Comparison of ENCODE assay signal across 3 fruit fly cellular contexts in the genomic region with DNA sequence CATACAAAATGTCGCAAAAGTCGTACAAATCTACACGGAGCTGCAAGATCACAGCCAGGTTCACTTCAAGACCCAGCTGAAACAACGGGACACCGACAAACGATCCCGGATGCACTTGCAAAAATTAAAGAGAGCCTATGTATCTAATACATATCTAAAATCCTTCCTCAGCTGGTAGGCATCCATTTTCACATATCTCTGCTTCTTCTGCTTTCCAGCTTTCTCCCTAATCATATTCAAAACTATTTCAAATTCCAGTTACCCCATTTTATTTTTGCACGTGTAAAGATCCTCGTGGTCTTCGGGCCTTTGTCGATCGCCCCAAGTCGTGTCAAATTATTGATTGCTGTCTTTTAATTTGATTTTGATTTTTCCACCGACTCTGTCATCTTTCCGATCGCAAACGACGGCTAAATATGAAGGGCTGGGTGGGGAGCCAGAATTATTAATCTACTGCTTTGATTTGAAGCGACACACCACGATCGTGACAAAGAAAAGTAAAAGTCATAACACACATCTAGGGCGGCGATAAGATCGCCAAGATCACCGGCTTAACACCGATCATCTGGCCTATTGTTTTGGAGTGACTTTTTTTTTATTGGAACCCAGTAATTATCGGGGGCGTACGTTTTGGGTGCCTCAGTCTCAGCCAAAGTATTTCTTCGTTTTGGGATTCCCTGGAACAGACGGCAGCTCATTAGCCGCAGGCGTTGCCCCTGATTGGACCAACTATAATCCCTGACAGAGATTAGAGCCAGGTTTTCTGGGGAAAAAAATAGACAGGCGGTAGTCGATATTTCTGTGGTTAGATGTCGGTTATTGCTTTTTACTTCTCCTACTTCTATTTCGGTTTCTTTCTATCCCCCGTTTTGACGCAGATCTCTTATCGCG.
TF ChIP-seq lines count a peak whose summit lies in the region.

No protein-coding gene starts in this region.

TF ChIP-seq in whole organism, embryonic, 481 proteins besides CTCF, POLR2A, EP300 and RAD21 (continued from another document):
- no peak for TF ChIP-seq CG7372 (GFP tag; IDR thresholded peaks at IDR 0.05; lab: Robert Waterston, UW)
- no peak for TF ChIP-seq CG16813 (GFP tag; IDR thresholded peaks at IDR 0.05; lab: Robert Waterston, UW; ENCODE audit: partially characterized antibody)
- TF ChIP-seq Ravus (GFP tag; IDR thresholded peaks at IDR 0.05; lab: Robert Waterston, UW): no peak
- no peak for TF ChIP-seq CG15073 (GFP tag; optimal IDR thresholded peaks at IDR 0.05; lab: Kevin White, UChicago)
- no peak for TF ChIP-seq CG1024 (GFP tag; IDR thresholded peaks at IDR 0.05; lab: Robert Waterston, UW)
- TF ChIP-seq Awh (GFP tag; IDR thresholded peaks at IDR 0.05; lab: Robert Waterston, UW): peak; percentile 63
- no peak for TF ChIP-seq pros (GFP tag; optimal IDR thresholded peaks at IDR 0.05; lab: Kevin White, UChicago)
- TF ChIP-seq chif (GFP tag; optimal IDR thresholded peaks at IDR 0.05; lab: Kevin White, UChicago): no peak
- TF ChIP-seq sens (GFP tag; lab: Kevin White, UChicago): peak; percentile 1
- no peak for TF ChIP-seq dimm (GFP tag; IDR thresholded peaks at IDR 0.05; lab: Robert Waterston, UW)
- TF ChIP-seq Blimp-1 (GFP tag; optimal IDR thresholded peaks at IDR 0.05; lab: Kevin White, UChicago): peak; percentile 65
- TF ChIP-seq CG13287 (GFP tag; IDR thresholded peaks at IDR 0.05; lab: Robert Waterston, UW; ENCODE audit: partially characterized antibody): no peak

TF ChIP-seq in whole organism, prepupa, 60 proteins besides CTCF, POLR2A, EP300 and RAD21 (continued from another document):
- peak; percentile 35 for TF ChIP-seq spab (GFP tag; optimal IDR thresholded peaks at IDR 0.05; lab: Kevin White, UChicago)
- TF ChIP-seq fd59A (GFP tag; optimal IDR thresholded peaks at IDR 0.05; lab: Kevin White, UChicago): peak; percentile 39
- peak; percentile 46 for TF ChIP-seq CG3032 (tag; optimal IDR thresholded peaks at IDR 0.05; lab: Kevin White, UChicago)
- TF ChIP-seq Sox14 (GFP tag; optimal IDR thresholded peaks at IDR 0.05; lab: Kevin White, UChicago): peak; percentile 2
- no peak for TF ChIP-seq CG16779 (tag; optimal IDR thresholded peaks at IDR 0.05; lab: Kevin White, UChicago)
- TF ChIP-seq CG11902 (GFP tag; optimal IDR thresholded peaks at IDR 0.05; lab: Kevin White, UChicago): peak; percentile 16
- no peak; the same call in 2 of the 3 replicates for TF ChIP-seq eg (GFP tag; IDR thresholded peaks at IDR 0.05; lab: Robert Waterston, UW)
- TF ChIP-seq CG31627 (GFP tag; optimal IDR thresholded peaks at IDR 0.05; lab: Kevin White, UChicago): peak; percentile 58
- TF ChIP-seq Ets96B (tag; optimal IDR thresholded peaks at IDR 0.05; lab: Kevin White, UChicago): peak; percentile 63
- TF ChIP-seq CG15336 (GFP tag; IDR thresholded peaks at IDR 0.05; lab: Robert Waterston, UW): no peak
- TF ChIP-seq Blimp-1 (GFP tag; optimal IDR thresholded peaks at IDR 0.05; lab: Kevin White, UChicago): no peak
- TF ChIP-seq CG10669 (GFP tag; optimal IDR thresholded peaks at IDR 0.05; lab: Kevin White, UChicago): peak; percentile 37
- TF ChIP-seq Smox (GFP tag; optimal IDR thresholded peaks at IDR 0.05; lab: Kevin White, UChicago): peak; percentile 22
- no peak for TF ChIP-seq CG1621 (tag; optimal IDR thresholded peaks at IDR 0.05; lab: Kevin White, UChicago)
- TF ChIP-seq fkh (GFP tag; optimal IDR thresholded peaks at IDR 0.05; lab: Kevin White, UChicago): no peak
- TF ChIP-seq esn (GFP tag; optimal IDR thresholded peaks at IDR 0.05; lab: Kevin White, UChicago): peak; percentile 45
- peak; percentile 79 for TF ChIP-seq svp (GFP tag; lab: Kevin White, UChicago)
- TF ChIP-seq topi (GFP tag; optimal IDR thresholded peaks at IDR 0.05; lab: Kevin White, UChicago): peak; percentile 54
- TF ChIP-seq CG6808 (GFP tag; optimal IDR thresholded peaks at IDR 0.05; lab: Kevin White, UChicago): peak; percentile 38
- peak; percentile 35 for TF ChIP-seq Sox102F (GFP tag; optimal IDR thresholded peaks at IDR 0.05; lab: Kevin White, UChicago)
- TF ChIP-seq dsx (GFP tag; optimal IDR thresholded peaks at IDR 0.05; lab: Kevin White, UChicago; ENCODE audit: poor library complexity, severe bottlenecking): peak; percentile 24
- TF ChIP-seq Eip75B (GFP tag; optimal IDR thresholded peaks at IDR 0.05; lab: Kevin White, UChicago): peak; percentile 36
- TF ChIP-seq CG8319 (GFP tag; optimal IDR thresholded peaks at IDR 0.05; lab: Kevin White, UChicago): no peak
- TF ChIP-seq fd85E (GFP tag; optimal IDR thresholded peaks at IDR 0.05; lab: Kevin White, UChicago): no peak
- peak; percentile 17 for TF ChIP-seq CG10631 (GFP tag; optimal IDR thresholded peaks at IDR 0.05; lab: Kevin White, UChicago)
- TF ChIP-seq Eip93F (GFP tag; optimal IDR thresholded peaks at IDR 0.05; lab: Kevin White, UChicago): no peak
- TF ChIP-seq dac (GFP tag; optimal IDR thresholded peaks at IDR 0.05; lab: Kevin White, UChicago): no peak
- TF ChIP-seq Gug (GFP tag; IDR thresholded peaks at IDR 0.05; lab: Robert Waterston, UW): no peak
- TF ChIP-seq CG8632 (GFP tag; optimal IDR thresholded peaks at IDR 0.05; lab: Kevin White, UChicago): peak; percentile 2
- peak; percentile 0 for TF ChIP-seq CG7368 (GFP tag; optimal IDR thresholded peaks at IDR 0.05; lab: Kevin White, UChicago)
- peak; percentile 37 for TF ChIP-seq lz (GFP tag; optimal IDR thresholded peaks at IDR 0.05; lab: Kevin White, UChicago)
- no peak for TF ChIP-seq CG11762 (GFP tag; optimal IDR thresholded peaks at IDR 0.05; lab: Kevin White, UChicago; ENCODE audit: insufficient read depth)
- TF ChIP-seq CG6854 (GFP tag; optimal IDR thresholded peaks at IDR 0.05; lab: Kevin White, UChicago): no peak
- peak; percentile 20 for TF ChIP-seq CG6792 (GFP tag; optimal IDR thresholded peaks at IDR 0.05; lab: Kevin White, UChicago)
- TF ChIP-seq vri (GFP tag; optimal IDR thresholded peaks at IDR 0.05; lab: Kevin White, UChicago): no peak
- TF ChIP-seq cyc (GFP tag; optimal IDR thresholded peaks at IDR 0.05; lab: Kevin White, UChicago): peak; percentile 49
- TF ChIP-seq CG34406 (GFP tag; optimal IDR thresholded peaks at IDR 0.05; lab: Kevin White, UChicago): no peak
- TF ChIP-seq salr (GFP tag; optimal IDR thresholded peaks at IDR 0.05; lab: Kevin White, UChicago): no peak
- no peak for TF ChIP-seq net (GFP tag; optimal IDR thresholded peaks at IDR 0.05; lab: Kevin White, UChicago)
- TF ChIP-seq Hr4 (GFP tag; optimal IDR thresholded peaks at IDR 0.05; lab: Kevin White, UChicago): no peak
- TF ChIP-seq CG32006 (GFP tag; optimal IDR thresholded peaks at IDR 0.05; lab: Kevin White, UChicago): peak; percentile 21

TF ChIP-seq in whole organism, wandering third instar larva, 38 proteins besides CTCF, POLR2A, EP300 and RAD21 (continued from another document):
- TF ChIP-seq h (GFP tag; optimal IDR thresholded peaks at IDR 0.05; lab: Kevin White, UChicago): peak; percentile 18
- TF ChIP-seq rgr (GFP tag; optimal IDR thresholded peaks at IDR 0.05; lab: Kevin White, UChicago): peak; percentile 22
- TF ChIP-seq lola (GFP tag; optimal IDR thresholded peaks at IDR 0.05; lab: Kevin White, UChicago): no peak
- no peak for TF ChIP-seq sv (GFP tag; optimal IDR thresholded peaks at IDR 0.05; lab: Kevin White, UChicago)
- no peak for TF ChIP-seq CrebA (GFP tag; optimal IDR thresholded peaks at IDR 0.05; lab: Kevin White, UChicago; ENCODE audit: borderline replicate concordance)
- TF ChIP-seq jim (GFP tag; optimal IDR thresholded peaks at IDR 0.05; lab: Kevin White, UChicago): no peak
- TF ChIP-seq br (GFP tag; optimal IDR thresholded peaks at IDR 0.05; lab: Kevin White, UChicago): peak; percentile 12
- TF ChIP-seq Hnf4 (GFP tag; optimal IDR thresholded peaks at IDR 0.05; lab: Kevin White, UChicago): no peak
- no peak for TF ChIP-seq Dif (GFP tag; optimal IDR thresholded peaks at IDR 0.05; lab: Kevin White, UChicago; ENCODE audit: partially characterized antibody)
- no peak for TF ChIP-seq GATAd (GFP tag; optimal IDR thresholded peaks at IDR 0.05; lab: Kevin White, UChicago)
- TF ChIP-seq Jra (GFP tag; optimal IDR thresholded peaks at IDR 0.05; lab: Kevin White, UChicago): no peak
- TF ChIP-seq psq (GFP tag; optimal IDR thresholded peaks at IDR 0.05; lab: Kevin White, UChicago): no peak
- TF ChIP-seq dl (GFP tag; optimal IDR thresholded peaks at IDR 0.05; lab: Kevin White, UChicago; ENCODE audit: insufficient read depth in 1 of 2, partially characterized antibody in 2 of 2): no peak
- no peak for TF ChIP-seq pan (optimal IDR thresholded peaks at IDR 0.05; lab: Kevin White, UChicago)
TF ChIP-seq in whole organism, wandering third instar larva: peak in this region for 7.
